Worm (Caenorhabditis elegans): Measurements from ENCODE around the gene del-9.
A peak's percentile ranks its signal among the peaks of the same experiment; 100 is the strongest.

del-9 gene

ce11 chrX:3611740-3612139 lies 5.4 kb downstream of the del-9 start:
- TF ChIP-seq ceh-16 (tag; optimal IDR thresholded peaks at IDR 0.05): no peak
- no peak for TF ChIP-seq elt-2 (tag; optimal IDR thresholded peaks at IDR 0.05)
- TF ChIP-seq ama-1 (optimal IDR thresholded peaks at IDR 0.05): no peak

DNA sequence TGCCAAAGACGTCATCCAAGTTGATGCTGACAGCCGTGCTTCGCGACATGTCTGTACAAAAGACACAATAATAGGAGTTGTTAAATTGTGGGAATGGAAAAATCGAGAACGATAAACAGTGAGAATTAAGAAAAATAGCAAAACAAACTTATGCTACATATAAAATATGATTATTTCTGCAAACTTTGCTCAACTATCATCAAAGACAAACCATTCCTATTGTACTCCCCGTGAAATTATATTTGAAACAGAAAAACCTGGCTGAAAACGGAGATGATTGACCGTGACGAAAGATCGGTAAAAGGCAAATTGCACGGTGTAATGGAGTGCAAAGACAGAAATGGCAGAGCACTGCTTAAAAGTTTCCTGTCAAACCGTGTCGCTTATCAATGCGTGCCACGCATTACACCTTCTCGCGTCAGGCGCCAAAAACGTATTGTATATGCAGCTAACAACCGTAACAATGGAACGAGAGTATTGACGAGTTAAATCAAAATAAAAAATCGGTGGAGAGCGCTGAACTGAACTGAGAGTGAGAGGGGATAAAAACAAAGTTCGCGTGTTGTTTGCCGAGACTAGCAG lies 6.0 kb downstream of the del-9 start, which contains the start of gene C18B2.5:
Gene C18B2.5, minus strand, starts transcription at position 51 of the 582 bp plus-strand sequence.
- TF ChIP-seq nhr-11 (tag; optimal IDR thresholded peaks at IDR 0.05) (no peak), lsy-12 (tag; optimal IDR thresholded peaks at IDR 0.05) (no peak), elt-2 (tag; optimal IDR thresholded peaks at IDR 0.05) (peak; percentile 84), ZK546.5 (tag; optimal IDR thresholded peaks at IDR 0.05) (no peak), nhr-12 (tag; optimal IDR thresholded peaks at IDR 0.05) (no peak), pha-4 (tag; optimal IDR thresholded peaks at IDR 0.05) (peak; percentile 34), nfya-1 (tag; optimal IDR thresholded peaks at IDR 0.05; ENCODE audit: insufficient read depth) (peak; percentile 9), pqm-1 (tag; optimal IDR thresholded peaks at IDR 0.05) (peak; percentile 77)

- TF ChIP-seq mml-1 (tag; optimal IDR thresholded peaks at IDR 0.05): no peak
- no peak for TF ChIP-seq ZK546.5 (tag; optimal IDR thresholded peaks at IDR 0.05)
- TF ChIP-seq unc-62 (GFP tag; optimal IDR thresholded peaks at IDR 0.05): no peak
- no peak for TF ChIP-seq R02D3.7 (tag; optimal IDR thresholded peaks at IDR 0.05)
- no peak for TF ChIP-seq lin-15B (tag; optimal IDR thresholded peaks at IDR 0.05)
- TF ChIP-seq egl-27 (tag; optimal IDR thresholded peaks at IDR 0.05): no peak
- no peak for TF ChIP-seq nhr-11 (tag; optimal IDR thresholded peaks at IDR 0.05)
- TF ChIP-seq fos-1 (tag; optimal IDR thresholded peaks at IDR 0.05): no peak
- TF ChIP-seq skn-1 (tag; optimal IDR thresholded peaks at IDR 0.05): no peak
- no peak for TF ChIP-seq hmg-11 (tag; optimal IDR thresholded peaks at IDR 0.05)
- no peak for TF ChIP-seq nhr-25 (tag; optimal IDR thresholded peaks at IDR 0.05)
- no peak for TF ChIP-seq pha-4 (tag; optimal IDR thresholded peaks at IDR 0.05)
- TF ChIP-seq jun-1 (tag; optimal IDR thresholded peaks at IDR 0.05): no peak
- no peak for TF ChIP-seq lsy-12 (tag; optimal IDR thresholded peaks at IDR 0.05)
- no peak for TF ChIP-seq ztf-4 (tag; optimal IDR thresholded peaks at IDR 0.05)
- no peak for TF ChIP-seq fkh-2 (tag; optimal IDR thresholded peaks at IDR 0.05)
Measured at ce11 chrX:3610442-3610841, 6.7 kb downstream of the del-9 start.

- TF ChIP-seq nhr-43 (tag; optimal IDR thresholded peaks at IDR 0.05; ENCODE audit: poor library complexity, severe bottlenecking) (peak; percentile 64), elt-2 (tag; optimal IDR thresholded peaks at IDR 0.05) (peak; percentile 79), nhr-25 (tag; optimal IDR thresholded peaks at IDR 0.05) (peak; percentile 65), ceh-28 (tag; optimal IDR thresholded peaks at IDR 0.05) (peak; percentile 38), nfya-1 (tag; optimal IDR thresholded peaks at IDR 0.05; ENCODE audit: insufficient read depth) (peak; percentile 75), skn-1 (tag; optimal IDR thresholded peaks at IDR 0.05) (peak; percentile 8), snpc-4 (tag; optimal IDR thresholded peaks at IDR 0.05) (peak; percentile 35), mdl-1 (tag; optimal IDR thresholded peaks at IDR 0.05) (no peak), daf-12 (tag; optimal IDR thresholded peaks at IDR 0.05) (no peak), lin-15B (tag; optimal IDR thresholded peaks at IDR 0.05) (peak; percentile 79), egl-27 (tag; optimal IDR thresholded peaks at IDR 0.05) (peak; percentile 24), ama-1 (optimal IDR thresholded peaks at IDR 0.05) (peak; percentile 21), lin-39 (tag; optimal IDR thresholded peaks at IDR 0.05) (peak; percentile 96), nhr-77 (tag; optimal IDR thresholded peaks at IDR 0.05) (no peak), pqm-1 (tag; optimal IDR thresholded peaks at IDR 0.05) (peak; percentile 74), jun-1 (tag; optimal IDR thresholded peaks at IDR 0.05) (peak; percentile 83), aly-2 (tag; optimal IDR thresholded peaks at IDR 0.05) (no peak), fkh-10 (GFP tag; optimal IDR thresholded peaks at IDR 0.05) (no peak), lsy-12 (tag; optimal IDR thresholded peaks at IDR 0.05) (peak; percentile 54), pha-4 (tag; optimal IDR thresholded peaks at IDR 0.05) (peak; percentile 88), egl-5 (tag; optimal IDR thresholded peaks at IDR 0.05) (peak; percentile 72), nhr-11 (tag; optimal IDR thresholded peaks at IDR 0.05) (no peak), sea-2 (GFP tag; optimal IDR thresholded peaks at IDR 0.05) (no peak), elt-3 (tag; optimal IDR thresholded peaks at IDR 0.05) (peak in 1 of 3 experiments; percentile 25), hmg-11 (tag; optimal IDR thresholded peaks at IDR 0.05) (peak; percentile 71)
Measured at ce11 chrX:3605727-3606126, 11.4 kb downstream of the del-9 start, which contains the start of gene C18B2.4. C18B2.4 (minus strand) TSS chrX:3605741.
